Fruit fly (Drosophila melanogaster): ENCODE measurements around the gene ttm2.

DNA sequence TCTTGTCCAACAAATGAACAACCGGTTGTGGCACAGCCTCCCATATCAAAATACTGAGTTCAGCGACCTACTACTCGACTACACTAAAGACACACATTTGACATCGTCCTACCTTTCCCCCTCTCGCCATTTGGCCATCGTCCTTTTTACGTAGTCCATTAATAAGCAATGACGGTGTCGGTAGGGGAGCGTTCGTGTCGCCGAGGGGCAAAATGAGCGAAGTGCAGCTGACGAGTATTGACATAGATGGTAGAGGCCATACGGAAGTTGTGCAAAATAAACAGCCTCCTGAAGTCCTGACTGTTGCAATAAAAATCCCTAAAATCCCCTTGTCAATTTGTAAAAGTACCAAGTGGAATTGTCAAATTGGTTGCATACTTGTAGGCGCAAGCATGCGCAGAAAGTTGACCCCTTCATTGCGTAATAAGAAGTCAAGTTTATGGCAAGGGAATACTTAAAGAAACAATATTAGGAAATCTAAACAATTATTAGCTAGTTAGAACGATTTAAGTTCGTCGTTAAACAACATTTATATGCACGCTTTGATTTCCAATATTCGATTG, 16.7 kb downstream of the ttm2 start:
- TF ChIP-seq CG15601 (tag; optimal IDR thresholded peaks at IDR 0.05) = no peak
- no peak for TF ChIP-seq CG12769 (tag; optimal IDR thresholded peaks at IDR 0.05)
- TF ChIP-seq Ravus (GFP tag; IDR thresholded peaks at IDR 0.05) = no peak
- TF ChIP-seq CG18619 (GFP tag; optimal IDR thresholded peaks at IDR 0.05) = no peak
- TF ChIP-seq CG7786 (GFP tag; optimal IDR thresholded peaks at IDR 0.05) = no peak
